Worm (Caenorhabditis elegans) whole organism, L2 larva: ENCODE measurements around the gene B0281.6.

Experiments used
- C34F6.9 ChIP-seq: fragments of 150-350 bp; optimal IDR thresholded peaks from 2 replicates; lab custom pipeline; 2014; ENCODE audit warnings: missing biosample characterization, missing genetic modification characterization
- F13H6.1 ChIP-seq: sonication (generic microtip); optimal IDR thresholded peaks from 2 replicates; lab custom pipeline; 2016; ENCODE audit warnings: missing genetic modification characterization, missing compliant biosample characterization
- ZK546.5 ChIP-seq: sonication (generic microtip); optimal IDR thresholded peaks from 2 replicates; lab custom pipeline; 2017; ENCODE audit warnings: missing biosample characterization, missing genetic modification characterization
- alr-1 ChIP-seq: fragments of 150-350 bp; optimal IDR thresholded peaks from 2 replicates; lab custom pipeline; 2014; ENCODE audit warnings: missing biosample characterization, missing genetic modification characterization
- aly-2 ChIP-seq: fragments of 150-350 bp; optimal IDR thresholded peaks from 2 replicates; lab custom pipeline; 2014; ENCODE audit warnings: missing biosample characterization, missing genetic modification characterization
- ceh-16 ChIP-seq: fragments of 150-350 bp; optimal IDR thresholded peaks from 2 replicates; lab custom pipeline; 2014; ENCODE audit warnings: missing biosample characterization, missing genetic modification characterization
- ceh-82 ChIP-seq: fragments of 150-350 bp; optimal IDR thresholded peaks from 2 replicates; lab custom pipeline; 2014; ENCODE audit warnings: missing biosample characterization, missing genetic modification characterization
- crh-2 ChIP-seq: sonication (generic microtip); optimal IDR thresholded peaks from 2 replicates; lab custom pipeline; 2017; ENCODE audit warnings: missing biosample characterization, missing genetic modification characterization
- egl-27 ChIP-seq: sonication (generic microtip); optimal IDR thresholded peaks from 3 replicates; lab custom pipeline; 2017; ENCODE audit warnings: missing biosample characterization, missing genetic modification reagents, missing genetic modification characterization
- elt-1 ChIP-seq: fragments of 150-350 bp; optimal IDR thresholded peaks from 2 replicates; lab custom pipeline; 2014; ENCODE audit warnings: missing biosample characterization, missing genetic modification characterization
- elt-3 ChIP-seq: sonication (generic microtip); optimal IDR thresholded peaks from 2 replicates; lab custom pipeline; 2017; ENCODE audit warnings: missing biosample characterization, missing genetic modification characterization
- fos-1 ChIP-seq: fragments of 150-350 bp; optimal IDR thresholded peaks from 2 replicates; lab custom pipeline; 2014; ENCODE audit warnings: missing biosample characterization, missing genetic modification characterization
- gmeb-1 ChIP-seq: fragments of 150-350 bp; optimal IDR thresholded peaks from 2 replicates; lab custom pipeline; 2014; ENCODE audit warnings: missing biosample characterization, missing genetic modification characterization
- lin-11 ChIP-seq: fragments of 150-350 bp; sonication (generic microtip); optimal IDR thresholded peaks from 2 replicates; lab custom pipeline; 2014; ENCODE audit warnings: missing biosample characterization, missing genetic modification characterization, inconsistent platforms, mixed read lengths
- lin-13 ChIP-seq: fragments of 150-350 bp; optimal IDR thresholded peaks from 2 replicates; lab custom pipeline; 2014; ENCODE audit warnings: missing biosample characterization, missing genetic modification reagents, missing genetic modification characterization
- lin-39 ChIP-seq: fragments of 150-350 bp; optimal IDR thresholded peaks from 2 replicates; lab custom pipeline; 2014; ENCODE audit warnings: missing biosample characterization, missing genetic modification reagents, missing genetic modification characterization
- lsy-2 ChIP-seq, 2 experiments: fragments of 150-350 bp in 1 of 2; sonication (generic microtip) in 1 of 2; optimal IDR thresholded peaks; 2 replicates each; lab custom pipeline; 2014 to 2017; ENCODE audit warnings: missing biosample characterization in 2 of 2, missing genetic modification characterization in 2 of 2
- mab-5 ChIP-seq: fragments of 150-350 bp; optimal IDR thresholded peaks from 2 replicates; lab custom pipeline; 2014; ENCODE audit warnings: missing biosample characterization, missing genetic modification characterization
- mdl-1 ChIP-seq, 2 experiments: fragments of 150-350 bp in 1 of 2; sonication (generic microtip) in 1 of 2; optimal IDR thresholded peaks; 2 replicates each; lab custom pipeline; 2017; ENCODE audit warnings: missing biosample characterization in 2 of 2, missing genetic modification characterization in 2 of 2
- nhr-10 ChIP-seq: sonication (generic microtip); optimal IDR thresholded peaks from 2 replicates; lab custom pipeline; 2017; ENCODE audit warnings: missing biosample characterization, missing genetic modification characterization
- nhr-11 ChIP-seq: fragments of 150-350 bp; optimal IDR thresholded peaks from 2 replicates; lab custom pipeline; 2014; ENCODE audit warnings: missing biosample characterization, missing genetic modification characterization
- nhr-129 ChIP-seq: fragments of 150-350 bp; optimal IDR thresholded peaks from 2 replicates; lab custom pipeline; 2014; ENCODE audit warnings: missing biosample characterization, missing genetic modification characterization
- nhr-21 ChIP-seq: fragments of 150-350 bp; optimal IDR thresholded peaks from 2 replicates; lab custom pipeline; 2014; ENCODE audit warnings: missing biosample characterization, missing genetic modification characterization
- nhr-23 ChIP-seq: fragments of 150-350 bp; optimal IDR thresholded peaks from 2 replicates; lab custom pipeline; 2014; ENCODE audit warnings: missing biosample characterization, missing genetic modification reagents, missing genetic modification characterization
- nhr-237 ChIP-seq: fragments of 150-350 bp; optimal IDR thresholded peaks from 2 replicates; lab custom pipeline; 2014; ENCODE audit warnings: missing biosample characterization, missing genetic modification characterization
- nhr-25 ChIP-seq: fragments of 150-350 bp; sonication (generic microtip); optimal IDR thresholded peaks from 3 replicates; lab custom pipeline; 2014; ENCODE audit warnings: missing biosample characterization, missing genetic modification characterization
- peb-1 ChIP-seq: fragments of 150-350 bp; optimal IDR thresholded peaks from 2 replicates; lab custom pipeline; 2014; ENCODE audit warnings: missing biosample characterization, missing genetic modification characterization
- skn-1 ChIP-seq: sonication (generic microtip); optimal IDR thresholded peaks from 2 replicates; lab custom pipeline; 2017; ENCODE audit warnings: missing biosample characterization, missing genetic modification characterization
- sma-3 ChIP-seq: sonication (generic microtip); optimal IDR thresholded peaks from 2 replicates; lab custom pipeline; 2016; ENCODE audit warnings: missing genetic modification reagents, missing genetic modification characterization, missing compliant biosample characterization
- sma-9 ChIP-seq, 2 experiments: fragments of 150-350 bp in 1 of 2; sonication (generic microtip) in 1 of 2; optimal IDR thresholded peaks; 2 replicates each; lab custom pipeline; 2014 to 2016; ENCODE audit warnings: missing genetic modification characterization in 2 of 2, mild to moderate bottlenecking in 1 of 2, missing biosample characterization in 1 of 2, missing compliant biosample characterization in 1 of 2, missing genetic modification reagents in 1 of 2, moderate library complexity in 1 of 2
- unc-39 ChIP-seq: fragments of 150-350 bp; optimal IDR thresholded peaks from 2 replicates; lab custom pipeline; 2014; ENCODE audit warnings: missing biosample characterization, missing genetic modification characterization
- unc-55 ChIP-seq: fragments of 150-350 bp; sonication (generic microtip); optimal IDR thresholded peaks from 3 replicates; lab custom pipeline; 2014; ENCODE audit warnings: missing biosample characterization, missing genetic modification reagents, missing genetic modification characterization
- unc-62 ChIP-seq: fragments of 150-350 bp; optimal IDR thresholded peaks from 2 replicates; lab custom pipeline; 2014; ENCODE audit warnings: missing biosample characterization, missing genetic modification reagents, missing genetic modification characterization
- zag-1 ChIP-seq: fragments of 150-350 bp; optimal IDR thresholded peaks from 2 replicates; lab custom pipeline; 2014; ENCODE audit warnings: missing biosample characterization, missing genetic modification characterization
- ztf-11 ChIP-seq: sonication (generic microtip); optimal IDR thresholded peaks from 2 replicates; lab custom pipeline; 2017; ENCODE audit warnings: missing biosample characterization, missing genetic modification characterization

B0281.6 gene

DNA sequence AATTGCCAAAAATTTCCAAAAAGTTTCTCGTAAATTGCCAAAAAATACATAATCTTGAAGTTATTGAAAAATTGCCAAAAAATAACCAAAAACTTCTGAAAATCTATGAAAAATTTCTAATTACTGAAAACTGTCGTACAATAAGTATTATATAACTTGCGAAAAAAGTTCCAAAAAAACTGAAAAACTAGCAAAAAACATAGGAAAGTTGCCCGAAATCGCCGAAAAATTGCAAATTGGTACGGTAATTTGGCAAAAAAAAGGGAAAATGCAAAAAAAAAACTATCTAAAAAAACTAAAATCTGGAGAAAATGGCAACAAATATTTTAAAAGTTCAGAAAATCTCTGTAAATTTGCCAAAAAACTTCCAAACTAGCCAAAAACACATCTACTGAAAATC is 39.3 kb upstream of the B0281.6 start, which contains the start of gene enri-1:
Gene enri-1 (minus strand): TSS at position 101 of the 400 bp plus-strand sequence.
- TF ChIP-seq nhr-10 (no peak), elt-3 (tag; lab: Kevin White, UChicago) (no peak), lsy-2 (tag; optimal IDR thresholded peaks at IDR 0.05; lab: Kevin White, UChicago) (no peak), aly-2 (tag; lab: Kevin White, UChicago) (no peak), skn-1 (tag; lab: Kevin White, UChicago) (no peak), egl-27 (no peak), nhr-11 (tag; lab: Kevin White, UChicago) (no peak), nhr-237 (tag; lab: Kevin White, UChicago) (no peak), ceh-82 (tag; lab: Kevin White, UChicago) (no peak), zag-1 (tag; lab: Kevin White, UChicago) (no peak), unc-62 (GFP tag; lab: Kevin White, UChicago) (no peak), elt-1 (tag; lab: Kevin White, UChicago) (no peak), gmeb-1 (no peak), nhr-21 (tag; lab: Kevin White, UChicago) (no peak), crh-2 (tag; lab: Kevin White, UChicago) (no peak), nhr-25 (no peak), unc-55 (no peak), nhr-23 (tag; lab: Kevin White, UChicago) (no peak), lin-39 (tag; lab: Kevin White, UChicago) (no peak)

DNA sequence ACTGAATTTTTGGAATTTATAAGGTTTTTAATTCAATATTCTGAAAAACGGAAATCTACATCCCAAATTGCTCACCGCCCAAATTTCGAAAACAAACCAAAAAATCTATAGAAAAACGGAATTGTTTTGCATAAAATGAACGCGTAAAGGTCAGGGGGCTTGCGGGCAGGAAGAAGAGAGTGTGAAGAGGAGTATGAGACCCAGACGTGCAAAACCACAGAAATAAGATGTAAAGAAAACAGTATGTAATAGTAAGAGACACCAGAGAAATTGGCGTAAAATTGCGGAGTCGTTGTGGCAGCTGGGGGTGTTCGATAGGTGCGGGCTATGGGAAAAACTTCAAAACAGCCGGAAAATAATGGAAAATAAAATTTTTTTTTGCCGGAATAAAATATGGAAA is 38.7 kb upstream of the B0281.6 start:
- peak; percentile 26 for TF ChIP-seq unc-55
- TF ChIP-seq lsy-2 (tag; optimal IDR thresholded peaks at IDR 0.05; lab: Kevin White, UChicago) = peak in 1 of 2 experiments; percentile 38
- no peak for TF ChIP-seq nhr-23 (tag; lab: Kevin White, UChicago)
- peak; percentile 14 for TF ChIP-seq crh-2 (tag; lab: Kevin White, UChicago)

DNA sequence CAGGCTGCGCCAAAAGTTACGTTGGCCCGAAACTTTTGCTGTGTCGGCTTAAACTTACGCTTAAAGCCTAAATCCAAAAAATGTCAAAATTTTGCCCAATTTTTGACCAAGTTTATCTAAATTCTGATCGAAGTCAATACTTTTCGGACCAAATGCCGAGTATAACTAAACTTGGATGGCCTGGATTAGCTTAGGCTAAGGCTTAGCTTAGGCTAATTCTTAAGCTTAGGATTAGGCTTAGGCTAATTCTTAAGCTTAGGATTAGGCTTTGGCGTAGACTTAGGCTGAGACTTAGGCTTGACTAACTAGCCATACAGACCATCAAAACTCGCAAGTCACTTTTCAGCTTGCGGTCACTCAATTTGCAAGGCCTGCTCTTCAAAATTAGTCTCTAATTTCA is 33.9 kb upstream of the B0281.6 start:
- no peak for TF ChIP-seq peb-1 (tag; lab: Kevin White, UChicago)
- TF ChIP-seq lin-13 (GFP tag; lab: Kevin White, UChicago) = no peak
- no peak for TF ChIP-seq alr-1
- TF ChIP-seq zag-1 (tag; lab: Kevin White, UChicago) = no peak
- TF ChIP-seq mdl-1 (tag; optimal IDR thresholded peaks at IDR 0.05; lab: Kevin White, UChicago) = no peak
- no peak for TF ChIP-seq elt-3 (tag; lab: Kevin White, UChicago)
- TF ChIP-seq egl-27 = no peak
- TF ChIP-seq aly-2 (tag; lab: Kevin White, UChicago) = no peak
- no peak for TF ChIP-seq C34F6.9
- TF ChIP-seq F13H6.1 = no peak
- TF ChIP-seq nhr-129 (tag; lab: Kevin White, UChicago) = no peak
- no peak for TF ChIP-seq lin-11 (tag; lab: Kevin White, UChicago)
- no peak for TF ChIP-seq mab-5
- TF ChIP-seq unc-39 = no peak
- TF ChIP-seq, all 48 proteins: peak for 0

DNA sequence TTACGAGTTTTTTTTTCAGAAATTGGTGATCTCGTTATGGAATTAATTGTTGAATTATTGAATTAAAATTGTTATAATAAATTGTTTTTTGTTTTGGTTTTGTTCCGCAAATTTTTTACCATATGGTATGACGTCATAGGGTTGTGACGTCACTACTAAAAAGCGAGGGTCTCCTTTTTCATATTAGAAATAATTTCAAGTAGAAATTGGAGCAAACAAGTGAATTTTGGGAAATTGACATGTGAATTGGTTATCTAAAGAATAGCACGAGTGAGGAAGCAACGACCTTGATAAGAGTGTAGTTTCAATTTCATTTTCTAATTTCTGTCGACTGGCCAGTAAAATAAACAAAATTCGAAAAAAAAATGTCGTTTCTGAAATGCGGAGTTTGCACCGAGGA is 33.3 kb upstream of the B0281.6 start, which contains the start of gene F43C11.7:
Gene F43C11.7 (plus strand): TSS at position 326 of the 400 bp plus-strand sequence.
- TF ChIP-seq sma-9 (GFP tag; optimal IDR thresholded peaks at IDR 0.05; lab: Kevin White, UChicago) = no peak
- no peak for TF ChIP-seq sma-9 (tag; optimal IDR thresholded peaks at IDR 0.05; lab: Kevin White, UChicago)
- TF ChIP-seq fos-1 (tag; lab: Kevin White, UChicago) = peak; percentile 60
- peak; percentile 26 for TF ChIP-seq gmeb-1
- TF ChIP-seq, all 48 proteins: peak for 2

DNA sequence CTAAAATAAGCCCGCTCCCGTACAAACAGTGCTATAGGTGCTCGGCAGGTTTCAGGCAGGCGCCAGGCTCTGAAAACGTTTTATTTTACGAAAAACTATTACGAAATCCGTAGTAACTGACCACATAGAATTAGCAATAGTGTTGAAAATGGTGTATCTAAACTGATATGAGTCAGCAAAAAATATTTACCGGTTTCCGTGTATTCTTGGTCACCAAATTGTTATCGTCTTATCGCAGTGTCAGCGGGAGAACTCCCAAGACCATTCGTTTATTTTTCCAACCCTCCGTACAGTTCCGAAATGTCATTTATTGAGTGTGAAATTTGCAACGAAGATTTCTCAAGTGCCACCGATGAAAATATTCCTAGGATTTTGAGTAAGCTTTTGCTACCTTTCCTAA is 30.0 kb upstream of the B0281.6 start, which contains the start of gene F43C11.8:
Gene F43C11.8 (plus strand): TSS at position 301 of the 400 bp plus-strand sequence.
- TF ChIP-seq fos-1 (tag; lab: Kevin White, UChicago) (peak; percentile 1), sma-3 (no peak)
- TF ChIP-seq, all 48 proteins: peak for 1

DNA sequence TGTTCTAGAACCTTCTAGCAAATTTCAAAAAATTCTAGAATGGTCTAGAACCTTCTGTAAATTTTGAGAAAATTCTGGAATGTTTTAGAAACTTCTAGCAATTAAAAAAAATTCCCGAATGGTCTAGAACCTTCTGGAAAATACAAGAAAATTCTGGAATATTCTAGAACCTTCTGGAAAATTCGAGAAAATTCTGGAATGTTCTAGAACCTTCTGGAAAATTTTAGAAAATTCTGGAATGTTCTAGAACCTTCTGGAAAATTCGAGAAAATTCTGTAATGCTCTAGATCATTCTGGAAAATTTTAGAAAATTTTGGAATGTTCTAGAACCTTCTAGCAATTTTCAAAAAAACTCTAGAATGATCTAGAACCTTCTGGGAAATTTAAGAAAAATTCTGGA is 28.2 kb upstream of the B0281.6 start:
- no peak for TF ChIP-seq ZK546.5
- no peak for TF ChIP-seq lin-11 (tag; lab: Kevin White, UChicago)
- TF ChIP-seq skn-1 (tag; lab: Kevin White, UChicago) = no peak
- no peak for TF ChIP-seq lin-39 (tag; lab: Kevin White, UChicago)
- TF ChIP-seq elt-1 (tag; lab: Kevin White, UChicago) = no peak
- no peak for TF ChIP-seq unc-55
- TF ChIP-seq ztf-11 (tag; lab: Kevin White, UChicago) = no peak
- TF ChIP-seq ceh-16 (tag; lab: Kevin White, UChicago) = no peak
